Fruit fly (Drosophila melanogaster) ovary, adult (tissue): ENCODE data around the gene HLH3B.

Experiments used
- CG17801 ChIP-seq: fragments of 200-800 bp; optimal IDR thresholded peaks from 2 replicates; lab custom pipeline; 2019; ENCODE audit warnings: missing biosample characterization, mild to moderate bottlenecking, missing genetic modification characterization, moderate library complexity; ENCODE audit not compliant: partially characterized antibody

The HLH3B gene

DNA sequence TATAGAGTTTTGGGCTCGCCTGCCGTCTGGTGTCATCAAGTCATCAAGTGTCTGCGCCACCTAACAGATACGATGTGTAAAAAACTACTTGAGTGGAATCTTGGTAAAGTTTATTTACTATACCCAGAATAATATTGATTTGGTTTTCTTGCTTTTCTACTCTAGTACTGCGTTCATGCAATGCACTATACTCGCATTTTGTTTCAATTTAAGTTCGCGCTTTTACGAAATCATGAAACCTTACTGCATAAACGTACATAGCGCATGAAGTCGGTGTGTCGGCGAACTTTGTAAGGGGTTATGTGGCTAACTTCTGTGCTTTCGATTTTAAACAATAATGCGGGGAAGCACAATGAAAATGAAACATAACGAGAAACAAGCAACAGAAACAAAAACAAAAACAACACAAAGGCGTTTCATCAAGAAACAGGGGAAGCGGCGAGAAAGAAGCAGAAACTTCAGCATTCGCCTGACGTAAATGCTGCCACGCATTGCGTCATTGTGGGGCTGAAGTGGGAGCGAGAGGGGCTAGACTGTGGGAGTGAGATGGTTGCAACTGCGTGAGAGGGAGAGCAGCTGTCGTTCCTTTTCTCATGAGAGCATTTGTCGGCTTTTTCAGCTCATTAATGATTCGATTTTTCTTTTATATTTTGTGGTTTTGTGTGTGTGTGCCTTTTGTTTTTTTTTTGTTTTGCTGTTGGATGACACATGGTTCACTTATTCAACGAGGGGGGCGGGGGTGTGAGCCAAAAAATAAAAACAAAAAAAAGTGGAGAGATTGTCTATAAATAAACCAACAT is 29.2 kb downstream of the HLH3B start:
- no peak for TF ChIP-seq CG17801

DNA sequence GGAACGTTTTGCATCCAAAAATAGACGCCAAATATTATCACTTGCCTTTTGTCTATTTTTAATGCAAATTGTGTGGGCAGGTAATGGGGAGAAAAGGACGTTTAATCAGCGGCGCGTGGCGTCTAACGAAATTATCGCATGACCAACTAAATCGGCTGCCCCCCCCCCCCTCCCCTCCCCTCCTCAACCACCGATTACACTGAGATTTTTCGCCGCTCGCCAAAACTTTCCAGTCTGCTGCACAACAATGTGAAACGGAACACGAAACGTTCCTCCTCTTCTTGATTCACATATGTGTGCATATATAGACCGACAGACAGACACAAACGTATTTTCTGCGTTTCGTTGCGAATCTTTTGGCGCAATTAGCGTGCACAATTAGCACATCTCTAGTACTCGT is 30.4 kb downstream of the HLH3B start:
- TF ChIP-seq CG17801: no peak

DNA sequence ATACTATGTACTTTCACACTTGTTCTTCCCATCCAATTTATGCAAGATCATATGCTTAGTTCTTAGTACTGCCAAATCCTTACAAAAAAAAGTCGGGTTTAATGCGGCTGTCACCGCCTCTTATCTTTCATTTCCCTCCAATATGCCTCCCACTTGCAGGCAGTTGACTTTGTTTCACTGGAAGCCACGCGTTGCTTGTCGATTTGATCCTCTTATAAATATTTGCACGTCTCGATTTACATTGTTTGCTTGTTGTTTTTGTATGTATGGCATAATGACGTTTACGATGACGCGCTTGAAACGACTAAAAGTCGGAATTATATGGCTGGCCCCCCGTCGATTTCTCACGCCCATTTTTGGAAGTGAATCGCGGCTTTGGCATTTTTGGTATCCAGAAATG is 32.6 kb downstream of the HLH3B start:
- TF ChIP-seq CG17801: no peak

dm6 chrX:2647950-2648613 is 33.4 kb downstream of the HLH3B start:
- TF ChIP-seq CG17801: no peak

DNA sequence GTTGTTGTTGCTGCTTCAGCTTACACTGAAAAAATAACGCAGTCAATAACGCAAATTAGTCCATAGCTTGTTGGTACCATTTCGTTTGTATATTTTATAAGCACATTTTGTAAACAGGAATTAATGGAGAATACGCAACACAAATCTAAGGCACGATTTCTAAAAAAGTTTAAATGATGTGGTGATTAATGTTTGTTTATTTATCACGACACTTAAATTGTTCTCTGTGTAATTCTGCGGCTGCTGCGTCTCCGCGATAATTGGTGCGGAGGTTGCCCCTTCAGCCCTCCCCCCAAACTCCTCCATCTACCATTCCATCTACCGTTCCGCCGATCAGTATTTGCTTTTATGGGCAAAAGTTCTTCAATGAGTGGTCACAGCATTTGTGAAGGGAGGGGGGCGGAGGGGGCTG is 34.0 kb downstream of the HLH3B start:
- no peak for TF ChIP-seq CG17801

dm6 chrX:2646022-2646761 is 35.3 kb downstream of the HLH3B start:
- TF ChIP-seq CG17801: peak; percentile 94

DNA sequence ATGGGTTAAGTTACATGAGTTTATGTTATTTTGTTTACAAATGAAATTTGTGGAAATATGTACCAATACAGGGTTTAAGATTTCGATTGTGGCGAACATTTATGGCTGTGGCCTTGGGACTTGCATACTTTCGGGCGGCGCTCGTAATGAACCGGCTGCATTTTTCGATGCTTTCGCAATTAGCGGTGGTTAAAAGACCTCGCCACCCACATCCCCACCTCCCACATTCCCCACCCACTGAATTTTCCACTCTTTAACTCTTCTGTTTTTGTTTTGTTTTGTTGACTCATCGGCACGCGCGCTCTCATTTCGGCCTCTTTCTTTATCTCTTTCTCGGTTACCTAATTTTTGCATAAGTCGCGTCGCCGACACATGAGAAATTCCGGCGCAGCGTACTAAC is 35.9 kb downstream of the HLH3B start:
- peak; percentile 58 for TF ChIP-seq CG17801

DNA sequence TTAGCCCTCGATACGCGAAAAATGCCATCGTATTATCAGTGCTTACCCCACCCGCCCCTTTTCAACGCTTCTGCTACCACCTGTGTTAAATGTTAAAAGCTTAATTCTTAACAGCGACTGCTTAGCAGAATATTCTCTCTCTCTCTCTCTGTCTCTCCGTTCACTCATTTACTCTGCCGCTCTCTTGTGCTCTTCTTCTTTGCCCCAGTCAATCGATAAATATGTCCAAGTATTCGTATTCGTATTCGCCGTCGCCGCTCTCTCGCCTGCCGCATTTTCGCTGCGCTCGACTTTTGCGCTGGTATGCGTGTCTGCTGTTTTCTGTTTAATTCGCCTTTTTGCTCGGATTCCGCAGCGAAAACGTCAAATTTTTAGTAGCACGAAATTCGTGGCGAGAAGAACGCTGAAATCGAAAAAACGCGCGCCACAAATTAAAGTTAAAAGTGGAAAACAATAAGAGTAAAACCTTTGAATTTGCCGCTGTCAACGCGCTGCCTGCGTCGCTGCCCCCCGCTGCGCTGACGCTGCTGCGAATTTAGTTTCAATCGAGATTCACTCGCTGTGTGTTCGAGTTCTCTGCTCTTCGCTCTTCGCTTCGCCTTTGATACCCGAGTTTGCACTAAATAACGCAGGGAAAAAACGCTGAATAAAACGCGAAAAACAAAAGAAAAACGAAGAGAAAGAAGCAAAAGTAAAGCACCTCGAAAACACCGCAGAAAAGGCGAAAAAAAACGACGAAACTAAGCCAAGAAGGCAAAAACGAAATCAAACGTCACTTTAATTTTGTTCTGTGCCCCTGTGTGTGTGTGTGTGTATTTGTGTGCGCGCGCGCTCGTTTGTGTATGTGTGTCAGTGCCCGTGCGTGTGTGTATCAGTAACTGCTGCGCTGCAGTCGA is 38.8 kb downstream of the HLH3B start:
- TF ChIP-seq CG17801: peak; percentile 66

dm6 chrX:2638646-2639045 is 42.9 kb downstream of the HLH3B start:
- no peak for TF ChIP-seq CG17801

dm6 chrX:2637914-2638313 is 43.6 kb downstream of the HLH3B start:
- no peak for TF ChIP-seq CG17801

DNA sequence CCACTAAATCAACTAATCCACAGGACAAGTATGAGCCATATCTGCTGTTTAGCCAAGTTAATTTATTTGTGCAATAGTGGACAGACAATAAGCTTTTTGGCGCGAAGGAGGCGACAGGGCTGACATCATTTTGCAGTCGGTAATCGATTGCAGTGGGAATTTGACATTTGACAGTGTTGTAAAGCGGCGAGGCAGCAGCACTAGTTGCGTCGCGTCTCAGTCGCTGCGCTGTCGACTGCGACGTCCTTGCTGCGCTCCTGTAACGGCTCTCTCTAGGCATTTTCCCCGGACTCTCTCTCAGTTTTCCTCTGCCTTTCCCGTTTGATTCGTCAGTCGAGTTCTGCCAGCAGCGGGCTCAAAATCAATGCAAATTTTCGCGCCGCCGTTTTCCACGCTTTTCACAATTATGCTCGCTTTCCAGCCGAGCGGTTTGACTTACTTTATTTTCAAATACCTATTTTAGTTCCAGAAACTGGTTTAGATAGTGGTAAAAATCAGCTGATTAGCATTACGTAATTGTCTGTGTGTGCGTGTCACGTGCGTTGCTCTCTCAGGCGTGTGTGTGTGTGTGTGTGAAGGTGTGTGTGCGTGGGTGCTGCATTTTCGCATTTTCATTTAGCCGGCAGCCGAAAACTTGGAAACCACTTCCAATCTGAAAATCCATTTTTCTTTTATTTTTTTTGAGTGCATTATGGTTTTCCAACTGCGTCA is 44.5 kb downstream of the HLH3B start:
- no peak for TF ChIP-seq CG17801

DNA sequence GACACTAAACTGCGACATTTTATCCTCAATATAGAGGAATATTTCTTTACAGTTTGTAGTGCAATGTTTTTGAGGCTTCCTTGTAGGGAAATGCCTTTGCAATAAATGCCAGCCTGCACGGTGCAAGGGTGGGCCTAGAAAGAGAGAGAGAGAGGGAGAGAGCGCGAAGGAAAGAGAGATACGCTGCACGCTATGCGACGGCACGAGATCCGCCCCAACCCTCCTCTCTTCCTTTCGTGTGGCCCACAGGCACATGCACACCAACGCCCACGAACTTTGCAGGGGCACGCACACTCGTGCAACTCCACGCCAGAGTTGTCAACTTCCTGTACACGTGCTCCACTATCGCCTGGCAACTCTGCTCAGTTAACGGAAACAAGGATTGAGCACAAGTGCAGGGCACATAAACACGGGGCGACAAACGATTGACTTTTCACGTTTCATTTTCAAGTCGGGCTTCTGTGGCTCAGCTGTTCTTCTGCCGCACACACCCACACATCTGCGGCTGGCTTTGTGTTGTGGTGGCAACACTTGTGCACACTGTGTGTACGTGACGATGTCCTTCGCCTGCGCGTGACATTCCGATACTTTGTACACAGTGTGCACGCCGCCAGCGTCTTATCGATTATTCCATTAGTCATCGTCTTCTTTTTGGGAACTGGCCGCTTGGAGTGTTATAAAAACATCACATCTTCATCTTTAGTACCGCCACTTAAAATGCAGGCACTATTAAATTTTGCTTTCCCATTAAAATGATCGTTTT is 45.4 kb downstream of the HLH3B start:
- TF ChIP-seq CG17801: no peak

dm6 chrX:2635075-2635643 is 46.4 kb downstream of the HLH3B start:
- TF ChIP-seq CG17801: no peak
